Worm (Caenorhabditis elegans) whole organism, L1 larva: ENCODE results near the gene T24A6.1.
"Not testable (repeated sequence)": the region's sequence is repeated elsewhere in the genome, so short reads cannot be mapped to it uniquely, and the experiment has no call there.

Source experiments
- ama-1 ChIP-seq: fragments of 150-350 bp; optimal IDR thresholded peaks from 2 replicates; lab custom pipeline; 2014
- isw-1 ChIP-seq: fragments of 200-800 bp; sonication (Bioruptor generic); IDR thresholded peaks from 2 replicates; pipeline ENCODE4 v1.3.6; 2022; ENCODE audit warnings: missing genetic modification characterization, missing compliant biosample characterization
- lin-14 ChIP-seq: fragments of 200-800 bp; sonication (Bioruptor generic); optimal IDR thresholded peaks from 2 replicates; lab custom pipeline; 2018; ENCODE audit warnings: mild to moderate bottlenecking, missing genetic modification characterization, moderate library complexity, missing compliant biosample characterization
- lin-35 ChIP-seq, 2 experiments: fragments of 150-350 bp; optimal IDR thresholded peaks; 2 replicates each; lab custom pipeline; 2014; ENCODE audit warnings: missing biosample characterization in 2 of 2, missing genetic modification characterization in 2 of 2, missing genetic modification reagents in 2 of 2
- ztf-4 ChIP-seq: fragments of 150-350 bp; optimal IDR thresholded peaks from 2 replicates; lab custom pipeline; 2014; ENCODE audit warnings: missing biosample characterization, missing genetic modification characterization

- not testable (repeated sequence) for TF ChIP-seq ztf-4; lin-35 (GFP tag; optimal IDR thresholded peaks at IDR 0.05; lab: Kevin White, UChicago); ama-1 (lab: Kevin White, UChicago); isw-1 (GFP tag; lab: Robert Waterston, UW); lin-14 (GFP tag; lab: Kevin White, UChicago)
Measured at ce11 chrV:3597052-3597451, 38.2 kb downstream of the T24A6.1 start, which contains the start of gene srh-212.
